Fruit fly (Drosophila melanogaster) whole organism, embryonic: Measurements from ENCODE around the gene PsGEF.

Experiments
- Antp ChIP-seq: fragments of 200-800 bp; sonication (Bioruptor generic); optimal IDR thresholded peaks from 3 replicates; lab custom pipeline; 2016; ENCODE audit warnings: missing biosample characterization, missing genetic modification characterization
- CG11456 ChIP-seq: fragments of 200-800 bp; sonication (Bioruptor generic); IDR thresholded peaks from 3 replicates; pipeline ENCODE4 v1.3.6; 2022; ENCODE audit warnings: missing biosample characterization, missing genetic modification characterization
- CG11696 ChIP-seq: fragments of 200-800 bp; sonication (Bioruptor generic); IDR thresholded peaks from 2 replicates; pipeline ENCODE4 v1.3.6; 2022; ENCODE audit warnings: missing biosample characterization, missing genetic modification characterization
- CG12299 ChIP-seq: fragments of 200-800 bp; sonication (Bioruptor generic); optimal IDR thresholded peaks from 2 replicates; lab custom pipeline; 2018; ENCODE audit warnings: missing biosample characterization, mild to moderate bottlenecking, missing genetic modification characterization
- CG13296 ChIP-seq: fragments of 200-800 bp; sonication (Bioruptor generic); optimal IDR thresholded peaks from 3 replicates; lab custom pipeline; 2018; ENCODE audit warnings: missing biosample characterization, mild to moderate bottlenecking, missing genetic modification characterization
- CG14441 ChIP-seq: fragments of 200-800 bp; sonication (Bioruptor generic); IDR thresholded peaks from 2 replicates; pipeline ENCODE4 v1.3.6; 2022; ENCODE audit warnings: missing biosample characterization, missing genetic modification characterization
- CG14965 ChIP-seq: fragments of 200-800 bp; sonication (Bioruptor generic); optimal IDR thresholded peaks from 2 replicates; lab custom pipeline; 2016; ENCODE audit warnings: missing biosample characterization, missing genetic modification characterization, borderline replicate concordance
- CG15011 ChIP-seq: fragments of 200-800 bp; sonication (Bioruptor generic); optimal IDR thresholded peaks from 3 replicates; lab custom pipeline; 2018; ENCODE audit warnings: missing biosample characterization, mild to moderate bottlenecking, missing genetic modification characterization
- CG15269 ChIP-seq: fragments of 200-800 bp; sonication (Bioruptor generic); optimal IDR thresholded peaks from 2 replicates; lab custom pipeline; 2018; ENCODE audit warnings: missing biosample characterization, mild to moderate bottlenecking, missing genetic modification characterization, moderate library complexity
- CG1603 ChIP-seq: fragments of 200-800 bp; sonication (Bioruptor generic); optimal IDR thresholded peaks from 2 replicates; lab custom pipeline; 2019; ENCODE audit warnings: missing biosample characterization, mild to moderate bottlenecking, missing genetic modification characterization, moderate library complexity
- CG16813 ChIP-seq: fragments of 200-800 bp; sonication (Bioruptor generic); IDR thresholded peaks from 3 replicates; pipeline ENCODE4 v1.3.6; 2022; ENCODE audit warnings: missing biosample characterization, missing genetic modification characterization; ENCODE audit not compliant: partially characterized antibody
- CG1832 ChIP-seq: fragments of 200-800 bp; sonication (Bioruptor generic); optimal IDR thresholded peaks from 2 replicates; lab custom pipeline; 2017; ENCODE audit warnings: missing biosample characterization, mild to moderate bottlenecking, missing genetic modification characterization, inconsistent platforms
- CG4424 ChIP-seq: fragments of 200-800 bp; sonication (Bioruptor generic); optimal IDR thresholded peaks from 3 replicates; lab custom pipeline; 2016; ENCODE audit warnings: missing biosample characterization, missing genetic modification characterization
- CG8281 ChIP-seq: fragments of 200-800 bp; sonication (Bioruptor generic); optimal IDR thresholded peaks from 2 replicates; lab custom pipeline; 2018; ENCODE audit warnings: missing biosample characterization, mild to moderate bottlenecking, missing genetic modification characterization, moderate library complexity
- Camta ChIP-seq: fragments of 200-800 bp; sonication (Bioruptor generic); optimal IDR thresholded peaks from 2 replicates; lab custom pipeline; 2016; ENCODE audit warnings: missing biosample characterization, missing genetic modification characterization
- Dfd ChIP-seq, 2 experiments: fragments of >200 bp; optimal IDR thresholded peaks; 2 replicates each; lab custom pipeline; 2017; ENCODE audit warnings: missing biosample characterization in 2 of 2, missing genetic modification characterization in 2 of 2
- Ets65A ChIP-seq: fragments of 200-800 bp; sonication (Bioruptor generic); peaks from one replicate; lab custom pipeline; 2016; ENCODE audit warnings: missing biosample characterization, missing genetic modification characterization
- Fer3 ChIP-seq: fragments of 200-800 bp; sonication (Bioruptor generic); optimal IDR thresholded peaks from 2 replicates; lab custom pipeline; 2018; ENCODE audit warnings: missing biosample characterization, mild to moderate bottlenecking, missing genetic modification characterization, moderate library complexity
- Hmr ChIP-seq: fragments of 200-800 bp; sonication (Bioruptor generic); optimal IDR thresholded peaks from 3 replicates; lab custom pipeline; 2017; ENCODE audit warnings: mild to moderate bottlenecking, missing biosample characterization, missing genetic modification reagents, missing genetic modification characterization
- Ravus ChIP-seq: fragments of 200-800 bp; sonication (Bioruptor generic); IDR thresholded peaks from 2 replicates; pipeline ENCODE4 v1.3.6; 2022; ENCODE audit warnings: missing biosample characterization, missing genetic modification characterization
- Scr ChIP-seq: fragments of 200-800 bp; sonication (Bioruptor generic); IDR thresholded peaks from 2 replicates; pipeline ENCODE4 v1.3.6; 2022; ENCODE audit warnings: missing biosample characterization, missing genetic modification characterization; ENCODE audit not compliant: partially characterized antibody
- Side ChIP-seq: fragments of 200-800 bp; sonication (Bioruptor generic); optimal IDR thresholded peaks from 2 replicates; lab custom pipeline; 2016; ENCODE audit warnings: missing biosample characterization, missing genetic modification characterization
- Taf1 ChIP-seq: fragments of 200-800 bp; sonication (Bioruptor generic); IDR thresholded peaks from 2 replicates; pipeline ENCODE4 v1.3.6; 2022; ENCODE audit warnings: missing biosample characterization, missing genetic modification characterization
- Tbp ChIP-seq: fragments of >200 bp; optimal IDR thresholded peaks from 2 replicates; lab custom pipeline; 2018; ENCODE audit warnings: missing biosample characterization, missing genetic modification characterization
- Trl ChIP-seq, 3 experiments: fragments of >200 bp in 2 of 3; fragments of 200-800 bp in 1 of 3; sonication (Bioruptor generic) in 1 of 3; optimal IDR thresholded peaks; 2 replicates in 1 of 3; 3 replicates in 2 of 3; lab custom pipeline; 2016 to 2017; ENCODE audit warnings: missing biosample characterization in 1 of 3, missing genetic modification characterization in 1 of 3
- Vsx1 ChIP-seq: fragments of 200-800 bp; sonication (Bioruptor generic); optimal IDR thresholded peaks from 2 replicates; lab custom pipeline; 2017; ENCODE audit warnings: missing biosample characterization, mild to moderate bottlenecking, missing genetic modification characterization, missing genetic modification reagents
- chif ChIP-seq, 2 experiments: fragments of 200-800 bp; sonication (Bioruptor generic); optimal IDR thresholded peaks; 3 replicates each; lab custom pipeline; 2016; ENCODE audit warnings: missing biosample characterization in 2 of 2, missing genetic modification characterization in 2 of 2
- ci ChIP-seq: fragments of 200-800 bp; sonication (Bioruptor generic); IDR thresholded peaks from 3 replicates; pipeline ENCODE4 v1.3.6; 2022; ENCODE audit warnings: missing biosample characterization, missing genetic modification characterization
- crc ChIP-seq: fragments of 200-800 bp; sonication (Bioruptor generic); optimal IDR thresholded peaks from 2 replicates; lab custom pipeline; 2016; ENCODE audit warnings: missing biosample characterization, missing genetic modification characterization
- croc ChIP-seq: fragments of 200-800 bp; sonication (Bioruptor generic); conservative IDR thresholded peaks from 3 replicates; pipeline ENCODE4 v1.3.6; 2022; ENCODE audit warnings: missing biosample characterization, missing genetic modification characterization
- dmrt99B ChIP-seq: fragments of 200-800 bp; sonication (Bioruptor generic); optimal IDR thresholded peaks from 2 replicates; lab custom pipeline; 2018; ENCODE audit warnings: missing biosample characterization, mild to moderate bottlenecking, missing genetic modification characterization, moderate library complexity
- dpn ChIP-seq, 2 experiments: fragments of 200-800 bp; sonication (Bioruptor generic); optimal IDR thresholded peaks; 3 replicates each; lab custom pipeline; 2016; ENCODE audit warnings: missing biosample characterization in 2 of 2, missing genetic modification characterization in 2 of 2
- emc ChIP-seq: fragments of 200-800 bp; sonication (Bioruptor generic); optimal IDR thresholded peaks from 2 replicates; lab custom pipeline; 2016; ENCODE audit warnings: missing biosample characterization, missing genetic modification characterization
- ftz-f1 ChIP-seq: fragments of 200-800 bp; sonication (Bioruptor generic); optimal IDR thresholded peaks from 2 replicates; lab custom pipeline; 2016; ENCODE audit warnings: missing biosample characterization, missing genetic modification characterization
- fu2 ChIP-seq: fragments of 200-800 bp; sonication (Bioruptor generic); optimal IDR thresholded peaks from 2 replicates; lab custom pipeline; 2016; ENCODE audit warnings: missing biosample characterization, missing genetic modification characterization
- grau ChIP-seq: fragments of 200-800 bp; optimal IDR thresholded peaks from 3 replicates; lab custom pipeline; 2019; ENCODE audit warnings: missing biosample characterization, mild to moderate bottlenecking, missing genetic modification characterization, moderate library complexity
- ken ChIP-seq: fragments of 200-800 bp; sonication (Bioruptor generic); IDR thresholded peaks from 3 replicates; pipeline ENCODE4 v1.3.6; 2022; ENCODE audit warnings: missing biosample characterization, missing genetic modification characterization
- knrl ChIP-seq: fragments of 200-800 bp; sonication (Bioruptor generic); IDR thresholded peaks from 3 replicates; pipeline ENCODE4 v1.3.6; 2022; ENCODE audit warnings: missing biosample characterization, missing genetic modification characterization; ENCODE audit not compliant: partially characterized antibody
- nom ChIP-seq: fragments of 200-800 bp; sonication (Bioruptor generic); optimal IDR thresholded peaks from 2 replicates; lab custom pipeline; 2017; ENCODE audit warnings: missing biosample characterization, missing genetic modification characterization, mild to moderate bottlenecking, moderate library complexity, missing genetic modification reagents
- odd ChIP-seq: fragments of 200-800 bp; sonication (Bioruptor generic); optimal IDR thresholded peaks from 2 replicates; lab custom pipeline; 2017; ENCODE audit warnings: missing biosample characterization, mild to moderate bottlenecking, missing genetic modification characterization
- pan ChIP-seq, 4 experiments: fragments of >200 bp in 3 of 4; fragments of 200-800 bp in 1 of 4; sonication (Bioruptor generic) in 1 of 4; optimal IDR thresholded peaks in 3 of 4; IDR thresholded peaks in 1 of 4; 2 replicates each; pipeline versions ENCODE4 v1.3.6 to Lab custom; 2017 to 2022; ENCODE audit warnings: missing biosample characterization in 2 of 4, missing genetic modification characterization in 2 of 4, mixed read lengths in 1 of 4
- phol ChIP-seq: fragments of 200-800 bp; sonication (Bioruptor generic); optimal IDR thresholded peaks from 3 replicates; lab custom pipeline; 2018; ENCODE audit warnings: missing biosample characterization, mild to moderate bottlenecking, missing genetic modification characterization, moderate library complexity
- pita ChIP-seq: fragments of 200-800 bp; sonication (Bioruptor generic); optimal IDR thresholded peaks from 2 replicates; lab custom pipeline; 2017; ENCODE audit warnings: missing biosample characterization, mild to moderate bottlenecking, missing genetic modification characterization
- ro ChIP-seq: fragments of 200-800 bp; sonication (Bioruptor generic); IDR thresholded peaks from 2 replicates; pipeline ENCODE4 v1.3.6; 2022; ENCODE audit warnings: missing biosample characterization, missing genetic modification characterization
- row ChIP-seq: fragments of 200-800 bp; sonication (Bioruptor generic); IDR thresholded peaks from 3 replicates; pipeline ENCODE4 v1.3.6; 2022; ENCODE audit warnings: missing biosample characterization, missing genetic modification characterization
- scrt ChIP-seq: fragments of 200-800 bp; sonication (Bioruptor generic); optimal IDR thresholded peaks from 2 replicates; lab custom pipeline; 2018; ENCODE audit warnings: missing biosample characterization, mild to moderate bottlenecking, missing genetic modification characterization, moderate library complexity
- sna ChIP-seq: fragments of 200-800 bp; sonication (Bioruptor generic); IDR thresholded peaks from 2 replicates; pipeline ENCODE4 v1.3.6; 2022; ENCODE audit warnings: missing biosample characterization, missing genetic modification characterization; ENCODE audit not compliant: partially characterized antibody
- sob ChIP-seq: fragments of 200-800 bp; sonication (Bioruptor generic); IDR thresholded peaks from 2 replicates; pipeline ENCODE4 v1.3.6; 2022; ENCODE audit warnings: missing biosample characterization, missing genetic modification characterization
- stc ChIP-seq: fragments of 200-800 bp; sonication (Bioruptor generic); IDR thresholded peaks from 2 replicates; pipeline ENCODE4 v1.3.6; 2022; ENCODE audit warnings: missing biosample characterization, missing genetic modification characterization
- zen ChIP-seq: fragments of 200-800 bp; sonication (Bioruptor generic); optimal IDR thresholded peaks from 3 replicates; lab custom pipeline; 2018; ENCODE audit warnings: missing biosample characterization, mild to moderate bottlenecking, missing genetic modification characterization, moderate library complexity

Gene PsGEF

dm6 chrX:2358195-2358594, 29.3 kb downstream of the PsGEF start:
- TF ChIP-seq Tbp (GFP tag; lab: Kevin White, UChicago), result no peak
- TF ChIP-seq Vsx1, result no peak
- no peak for TF ChIP-seq CG11456 (GFP tag; lab: Robert Waterston, UW)
- peak; percentile 53 for TF ChIP-seq grau
- TF ChIP-seq CG14965 (GFP tag; lab: Kevin White, UChicago), result no peak
- no peak for TF ChIP-seq Ravus (GFP tag; lab: Robert Waterston, UW)
- TF ChIP-seq Camta (GFP tag; lab: Kevin White, UChicago), result no peak
- peak; percentile 34; the same call in 1 of the 3 replicates for TF ChIP-seq row (GFP tag; lab: Robert Waterston, UW)
- no peak for TF ChIP-seq ftz-f1
- TF ChIP-seq chif (GFP tag; optimal IDR thresholded peaks at IDR 0.05; lab: Kevin White, UChicago), result no peak
- TF ChIP-seq CG12299, result no peak
- TF ChIP-seq Hmr (GFP tag; lab: Kevin White, UChicago), result no peak
- TF ChIP-seq Ets65A (GFP tag; lab: Kevin White, UChicago), result no peak
- peak; percentile 18 for TF ChIP-seq CG1603 (tag; lab: Kevin White, UChicago)
- no peak for TF ChIP-seq ro (GFP tag; lab: Robert Waterston, UW)
- TF ChIP-seq crc (GFP tag; lab: Kevin White, UChicago), result no peak
- no peak for TF ChIP-seq scrt (GFP tag; lab: Kevin White, UChicago)
- no peak for TF ChIP-seq Dfd (GFP tag; optimal IDR thresholded peaks at IDR 0.05; lab: Kevin White, UChicago)
- TF ChIP-seq CG14441, result 0 out of 2 replicates have a peak, but pooled peaks have one; percentile 33
- no peak for TF ChIP-seq CG11696 (GFP tag; lab: Robert Waterston, UW)
- TF ChIP-seq CG1832 (GFP tag; lab: Kevin White, UChicago), result no peak
- TF ChIP-seq odd (GFP tag; lab: Kevin White, UChicago), result no peak
- no peak for TF ChIP-seq nom (GFP tag; lab: Kevin White, UChicago)
- TF ChIP-seq CG15011 (GFP tag; lab: Kevin White, UChicago), result no peak
- peak; percentile 34 for TF ChIP-seq dmrt99B (tag; lab: Kevin White, UChicago)
- TF ChIP-seq Taf1 (GFP tag; lab: Robert Waterston, UW), result no peak
- 0 out of 2 replicates have a peak, but pooled peaks have one; percentile 27 for TF ChIP-seq stc (GFP tag; lab: Robert Waterston, UW)
- no peak for TF ChIP-seq ci (GFP tag; lab: Robert Waterston, UW)
- TF ChIP-seq pan (optimal IDR thresholded peaks at IDR 0.05; lab: Kevin White, UChicago), result no peak
- peak in 1 of 2 experiments; percentile 13 for TF ChIP-seq pan (GFP tag; optimal IDR thresholded peaks at IDR 0.05 in 1 of 2, IDR thresholded peaks at IDR 0.05 in 1 of 2)
- no peak for TF ChIP-seq pita (GFP tag; lab: Kevin White, UChicago)
- TF ChIP-seq knrl (GFP tag; lab: Robert Waterston, UW), result no peak
- no peak for TF ChIP-seq CG16813 (GFP tag; lab: Robert Waterston, UW)
- TF ChIP-seq CG13296 (GFP tag; lab: Kevin White, UChicago), result no peak
- TF ChIP-seq Scr (GFP tag; lab: Robert Waterston, UW), result no peak
- no peak for TF ChIP-seq Trl (optimal IDR thresholded peaks at IDR 0.05; lab: Kevin White, UChicago)
- no peak for TF ChIP-seq Trl (GFP tag; optimal IDR thresholded peaks at IDR 0.05; lab: Kevin White, UChicago)
- no peak for TF ChIP-seq zen (tag; lab: Kevin White, UChicago)
- no peak for TF ChIP-seq CG15269 (tag; lab: Kevin White, UChicago)
- TF ChIP-seq Antp (GFP tag; lab: Kevin White, UChicago), result no peak
- no peak for TF ChIP-seq dpn (GFP tag; optimal IDR thresholded peaks at IDR 0.05; lab: Kevin White, UChicago)
- TF ChIP-seq Fer3 (tag; lab: Kevin White, UChicago), result no peak
- TF ChIP-seq Side (GFP tag; lab: Kevin White, UChicago), result no peak
- no peak for TF ChIP-seq phol
- no peak for TF ChIP-seq sob (GFP tag; lab: Robert Waterston, UW)
- TF ChIP-seq emc (GFP tag; lab: Kevin White, UChicago), result no peak
- no peak for TF ChIP-seq CG8281 (tag; lab: Kevin White, UChicago)
- no peak for TF ChIP-seq croc (GFP tag; lab: Robert Waterston, UW)
- TF ChIP-seq ken, result no peak
- no peak for TF ChIP-seq fu2 (GFP tag; lab: Kevin White, UChicago)
- no peak for TF ChIP-seq CG4424 (GFP tag; lab: Kevin White, UChicago)
- TF ChIP-seq sna (GFP tag; lab: Robert Waterston, UW), result no peak
